Worm (Caenorhabditis elegans) whole organism, L2 larva: Measurements from ENCODE around the gene F53F4.4.

Experiments
- C34F6.9 ChIP-seq: fragments of 150-350 bp; optimal IDR thresholded peaks from 2 replicates; lab custom pipeline; 2014; ENCODE audit warnings: missing biosample characterization, missing genetic modification characterization
- F13H6.1 ChIP-seq: sonication (generic microtip); optimal IDR thresholded peaks from 2 replicates; lab custom pipeline; 2016; ENCODE audit warnings: missing genetic modification characterization, missing compliant biosample characterization
- R02D3.7 ChIP-seq: fragments of 150-350 bp; optimal IDR thresholded peaks from 2 replicates; lab custom pipeline; 2014; ENCODE audit warnings: missing biosample characterization, missing genetic modification characterization
- Y55F3AM.14 ChIP-seq: fragments of 200-800 bp; sonication (Bioruptor generic); optimal IDR thresholded peaks from 2 replicates; lab custom pipeline; 2018; ENCODE audit warnings: mild to moderate bottlenecking, missing genetic modification characterization, missing compliant biosample characterization
- ama-1 ChIP-seq: fragments of 150-350 bp; optimal IDR thresholded peaks from 2 replicates; lab custom pipeline; 2018; ENCODE audit warnings: inconsistent platforms
- blmp-1 ChIP-seq: sonication (generic microtip); optimal IDR thresholded peaks from 2 replicates; lab custom pipeline; 2017; ENCODE audit warnings: missing genetic modification characterization, mild to moderate bottlenecking, missing compliant biosample characterization, antibody characterized with exemption, moderate library complexity; ENCODE audit not compliant: insufficient read depth
- ceh-16 ChIP-seq: fragments of 150-350 bp; optimal IDR thresholded peaks from 2 replicates; lab custom pipeline; 2014; ENCODE audit warnings: missing biosample characterization, missing genetic modification characterization
- crh-2 ChIP-seq: sonication (generic microtip); optimal IDR thresholded peaks from 2 replicates; lab custom pipeline; 2017; ENCODE audit warnings: missing biosample characterization, missing genetic modification characterization
- elt-3 ChIP-seq: sonication (generic microtip); optimal IDR thresholded peaks from 2 replicates; lab custom pipeline; 2017; ENCODE audit warnings: missing biosample characterization, missing genetic modification characterization
- fos-1 ChIP-seq: fragments of 150-350 bp; optimal IDR thresholded peaks from 2 replicates; lab custom pipeline; 2014; ENCODE audit warnings: missing biosample characterization, missing genetic modification characterization
- gmeb-1 ChIP-seq: fragments of 150-350 bp; optimal IDR thresholded peaks from 2 replicates; lab custom pipeline; 2014; ENCODE audit warnings: missing biosample characterization, missing genetic modification characterization
- lin-13 ChIP-seq: fragments of 150-350 bp; optimal IDR thresholded peaks from 2 replicates; lab custom pipeline; 2014; ENCODE audit warnings: missing biosample characterization, missing genetic modification reagents, missing genetic modification characterization
- lsy-2 ChIP-seq, 2 experiments: fragments of 150-350 bp in 1 of 2; sonication (generic microtip) in 1 of 2; optimal IDR thresholded peaks; 2 replicates each; lab custom pipeline; 2014 to 2017; ENCODE audit warnings: missing biosample characterization in 2 of 2, missing genetic modification characterization in 2 of 2
- mbf-1 ChIP-seq: sonication (generic microtip); optimal IDR thresholded peaks from 2 replicates; lab custom pipeline; 2017; ENCODE audit warnings: missing biosample characterization, missing genetic modification characterization
- mdl-1 ChIP-seq, 2 experiments: fragments of 150-350 bp in 1 of 2; sonication (generic microtip) in 1 of 2; optimal IDR thresholded peaks; 2 replicates each; lab custom pipeline; 2017; ENCODE audit warnings: missing biosample characterization in 2 of 2, missing genetic modification characterization in 2 of 2
- nhr-10 ChIP-seq: sonication (generic microtip); optimal IDR thresholded peaks from 2 replicates; lab custom pipeline; 2017; ENCODE audit warnings: missing biosample characterization, missing genetic modification characterization
- nhr-12 ChIP-seq: fragments of 150-350 bp; optimal IDR thresholded peaks from 2 replicates; lab custom pipeline; 2014; ENCODE audit warnings: missing biosample characterization, missing genetic modification characterization
- nhr-129 ChIP-seq: fragments of 150-350 bp; optimal IDR thresholded peaks from 2 replicates; lab custom pipeline; 2014; ENCODE audit warnings: missing biosample characterization, missing genetic modification characterization
- nhr-21 ChIP-seq: fragments of 150-350 bp; optimal IDR thresholded peaks from 2 replicates; lab custom pipeline; 2014; ENCODE audit warnings: missing biosample characterization, missing genetic modification characterization
- nhr-25 ChIP-seq: fragments of 150-350 bp; sonication (generic microtip); optimal IDR thresholded peaks from 3 replicates; lab custom pipeline; 2014; ENCODE audit warnings: missing biosample characterization, missing genetic modification characterization
- nhr-6 ChIP-seq: fragments of 150-350 bp; optimal IDR thresholded peaks from 2 replicates; lab custom pipeline; 2014; ENCODE audit warnings: missing biosample characterization, missing genetic modification characterization
- sem-4 ChIP-seq: fragments of 150-350 bp; optimal IDR thresholded peaks from 2 replicates; lab custom pipeline; 2014; ENCODE audit warnings: missing biosample characterization, missing genetic modification reagents, missing genetic modification characterization
- skn-1 ChIP-seq: sonication (generic microtip); optimal IDR thresholded peaks from 2 replicates; lab custom pipeline; 2017; ENCODE audit warnings: missing biosample characterization, missing genetic modification characterization
- sma-3 ChIP-seq: sonication (generic microtip); optimal IDR thresholded peaks from 2 replicates; lab custom pipeline; 2016; ENCODE audit warnings: missing genetic modification reagents, missing genetic modification characterization, missing compliant biosample characterization
- sma-9 ChIP-seq, 2 experiments: fragments of 150-350 bp in 1 of 2; sonication (generic microtip) in 1 of 2; optimal IDR thresholded peaks; 2 replicates each; lab custom pipeline; 2014 to 2016; ENCODE audit warnings: missing genetic modification characterization in 2 of 2, mild to moderate bottlenecking in 1 of 2, missing biosample characterization in 1 of 2, missing compliant biosample characterization in 1 of 2, missing genetic modification reagents in 1 of 2, moderate library complexity in 1 of 2
- snpc-4 ChIP-seq: fragments of 150-350 bp; optimal IDR thresholded peaks from 2 replicates; lab custom pipeline; 2014; ENCODE audit warnings: missing biosample characterization, missing genetic modification characterization
- unc-39 ChIP-seq: fragments of 150-350 bp; optimal IDR thresholded peaks from 2 replicates; lab custom pipeline; 2014; ENCODE audit warnings: missing biosample characterization, missing genetic modification characterization
- unc-55 ChIP-seq: fragments of 150-350 bp; sonication (generic microtip); optimal IDR thresholded peaks from 3 replicates; lab custom pipeline; 2014; ENCODE audit warnings: missing biosample characterization, missing genetic modification reagents, missing genetic modification characterization
- zag-1 ChIP-seq: fragments of 150-350 bp; optimal IDR thresholded peaks from 2 replicates; lab custom pipeline; 2014; ENCODE audit warnings: missing biosample characterization, missing genetic modification characterization
- ztf-4 ChIP-seq: fragments of 150-350 bp; optimal IDR thresholded peaks from 2 replicates; lab custom pipeline; 2014; ENCODE audit warnings: missing biosample characterization, missing genetic modification characterization

Gene F53F4.4

ce11 chrV:13580696-13581095, 12.5 kb upstream of the F53F4.4 start, which contains the start of gene C50B8.5:
Gene C50B8.5, plus strand, starts transcription at chrV:13580968.
- TF ChIP-seq ztf-4 (tag; lab: Kevin White, UChicago), result no peak
- TF ChIP-seq F13H6.1 (tag; lab: Kevin White, UChicago), result peak; percentile 15
- no peak for TF ChIP-seq nhr-6
- no peak for TF ChIP-seq nhr-129 (tag; lab: Kevin White, UChicago)
- TF ChIP-seq fos-1, result peak; percentile 74

ce11 chrV:13584484-13584883, 8.7 kb upstream of the F53F4.4 start, which contains the start of gene F53F4.1:
Gene F53F4.1, plus strand, starts transcription at chrV:13584784.
- TF ChIP-seq mdl-1 (tag; optimal IDR thresholded peaks at IDR 0.05; lab: Kevin White, UChicago), result no peak
- TF ChIP-seq lsy-2 (tag; optimal IDR thresholded peaks at IDR 0.05; lab: Kevin White, UChicago), result no peak
- TF ChIP-seq ceh-16, result no peak
- TF ChIP-seq crh-2 (tag; lab: Kevin White, UChicago), result no peak
- TF ChIP-seq F13H6.1 (tag; lab: Kevin White, UChicago), result no peak
- no peak for TF ChIP-seq R02D3.7 (tag; lab: Kevin White, UChicago)
- no peak for TF ChIP-seq sem-4 (tag; lab: Kevin White, UChicago)
- no peak for TF ChIP-seq zag-1 (tag; lab: Kevin White, UChicago)

ce11 chrV:13587902-13588301, 5.3 kb upstream of the F53F4.4 start, which contains the start of gene F53F4.17:
Gene F53F4.17, plus strand, starts transcription at chrV:13588202.
- TF ChIP-seq unc-39 (tag; lab: Kevin White, UChicago) (no peak), mdl-1 (tag; optimal IDR thresholded peaks at IDR 0.05; lab: Kevin White, UChicago) (no peak), sem-4 (tag; lab: Kevin White, UChicago) (no peak), blmp-1 (tag; lab: Kevin White, UChicago) (no peak), nhr-12 (tag; lab: Kevin White, UChicago) (no peak), mbf-1 (tag; lab: Kevin White, UChicago) (no peak), nhr-10 (tag; lab: Kevin White, UChicago) (no peak), F13H6.1 (tag; lab: Kevin White, UChicago) (no peak), unc-55 (GFP tag; lab: Kevin White, UChicago) (no peak), C34F6.9 (tag; lab: Kevin White, UChicago) (no peak), lin-13 (no peak)
- TF ChIP-seq, all 48 proteins: peak for 0

- TF ChIP-seq snpc-4 (tag; lab: Kevin White, UChicago) (no peak), nhr-6 (no peak), skn-1 (tag; lab: Kevin White, UChicago) (no peak), ama-1 (lab: Kevin White, UChicago) (no peak), nhr-21 (no peak), R02D3.7 (tag; lab: Kevin White, UChicago) (no peak), nhr-12 (tag; lab: Kevin White, UChicago) (no peak), lin-13 (no peak), elt-3 (tag; lab: Kevin White, UChicago) (no peak)
These were observed 3.5 kb upstream of the F53F4.4 start, which contains the start of the genes F53F4.2 and F53F4.18 for ce11 chrV:13589494-13590176. Gene F53F4.2, minus strand, starts transcription at chrV:13589594. Gene F53F4.18, plus strand, starts transcription at chrV:13590126.

- no peak for TF ChIP-seq elt-3 (tag; lab: Kevin White, UChicago)
- TF ChIP-seq R02D3.7 (tag; lab: Kevin White, UChicago), result no peak
- TF ChIP-seq C34F6.9 (tag; lab: Kevin White, UChicago), result peak; percentile 49
- peak; percentile 35 for TF ChIP-seq gmeb-1 (tag; lab: Kevin White, UChicago)
- TF ChIP-seq Y55F3AM.14 (GFP tag; lab: Kevin White, UChicago), result no peak
- peak in 1 of 2 experiments; percentile 55 for TF ChIP-seq lsy-2 (tag; optimal IDR thresholded peaks at IDR 0.05; lab: Kevin White, UChicago)
- TF ChIP-seq sma-9 (GFP tag; optimal IDR thresholded peaks at IDR 0.05; lab: Kevin White, UChicago), result peak; percentile 31
- no peak for TF ChIP-seq sma-9 (tag; optimal IDR thresholded peaks at IDR 0.05; lab: Kevin White, UChicago)
- TF ChIP-seq nhr-25, result peak; percentile 35
- peak; percentile 8 for TF ChIP-seq sma-3
These were observed 1.5 kb upstream of the F53F4.4 start, which contains the start of gene tbcb-1 for ce11 chrV:13591504-13592174. Gene tbcb-1, plus strand, starts transcription at chrV:13592124.
